Fruit fly (Drosophila melanogaster) whole organism, adult: ENCODE measurements around the gene CG7530.

Experiments used
- CG11617 ChIP-seq: fragments of 200-800 bp; sonication (Bioruptor generic); optimal IDR thresholded peaks from 2 replicates; lab custom pipeline; 2017; ENCODE audit warnings: mild to moderate bottlenecking, missing biosample characterization, missing genetic modification reagents, missing genetic modification characterization
- CG12768 ChIP-seq: fragments of 200-800 bp; sonication (Bioruptor generic); optimal IDR thresholded peaks from 2 replicates; lab custom pipeline; 2017; ENCODE audit warnings: missing biosample characterization, missing genetic modification characterization, mild to moderate bottlenecking, moderate library complexity, missing genetic modification reagents
- CG14711 ChIP-seq: fragments of 200-800 bp; sonication (Bioruptor generic); optimal IDR thresholded peaks from 2 replicates; lab custom pipeline; 2018; ENCODE audit warnings: missing biosample characterization, mild to moderate bottlenecking, missing genetic modification characterization, moderate library complexity
- CG1620 ChIP-seq: fragments of 200-800 bp; sonication (Bioruptor generic); optimal IDR thresholded peaks from 2 replicates; lab custom pipeline; 2016; ENCODE audit warnings: missing biosample characterization, missing genetic modification characterization
- CG33017 ChIP-seq: fragments of 200-800 bp; sonication (Bioruptor generic); optimal IDR thresholded peaks from 2 replicates; lab custom pipeline; 2018; ENCODE audit warnings: missing biosample characterization, mild to moderate bottlenecking, missing genetic modification characterization, moderate library complexity
- CG5204 ChIP-seq: fragments of 200-800 bp; sonication (Bioruptor generic); optimal IDR thresholded peaks from 2 replicates; lab custom pipeline; 2016; ENCODE audit warnings: missing biosample characterization, missing genetic modification characterization
- CG7045 ChIP-seq: fragments of 200-800 bp; sonication (Bioruptor generic); optimal IDR thresholded peaks from 2 replicates; lab custom pipeline; 2017; ENCODE audit warnings: missing biosample characterization, mild to moderate bottlenecking, missing genetic modification characterization
- CG7101 ChIP-seq: fragments of 200-800 bp; sonication (Bioruptor generic); optimal IDR thresholded peaks from 2 replicates; lab custom pipeline; 2018; ENCODE audit warnings: missing biosample characterization, mild to moderate bottlenecking, missing genetic modification characterization, moderate library complexity
- Clk ChIP-seq: fragments of 200-800 bp; sonication (Bioruptor generic); optimal IDR thresholded peaks from 2 replicates; lab custom pipeline; 2017; ENCODE audit warnings: missing biosample characterization, missing genetic modification characterization
- Crg-1 ChIP-seq: fragments of 200-800 bp; sonication (Bioruptor generic); optimal IDR thresholded peaks from 2 replicates; lab custom pipeline; 2016; ENCODE audit warnings: missing biosample characterization, missing genetic modification characterization
- Hr96 ChIP-seq: fragments of 200-800 bp; sonication (Bioruptor generic); optimal IDR thresholded peaks from 2 replicates; lab custom pipeline; 2016; ENCODE audit warnings: missing biosample characterization, missing genetic modification characterization
- Mnt ChIP-seq: fragments of 200-800 bp; sonication (Bioruptor generic); optimal IDR thresholded peaks from 2 replicates; lab custom pipeline; 2016; ENCODE audit warnings: missing biosample characterization, mild to moderate bottlenecking, missing genetic modification characterization
- bab1 ChIP-seq: fragments of 200-800 bp; sonication (Bioruptor generic); optimal IDR thresholded peaks from 3 replicates; lab custom pipeline; 2019; ENCODE audit warnings: missing biosample characterization, mild to moderate bottlenecking, missing genetic modification characterization, moderate library complexity
- cic ChIP-seq: fragments of 200-800 bp; sonication (Bioruptor generic); optimal IDR thresholded peaks from 2 replicates; lab custom pipeline; 2017; ENCODE audit warnings: missing biosample characterization, mild to moderate bottlenecking, missing genetic modification characterization, moderate library complexity
- cnc ChIP-seq, 2 experiments: fragments of >200 bp; optimal IDR thresholded peaks; 2 replicates each; lab custom pipeline; 2017
- kay ChIP-seq: fragments of 200-800 bp; sonication (Bioruptor generic); peaks from one replicate; lab custom pipeline; 2016; ENCODE audit warnings: missing biosample characterization, missing genetic modification characterization, borderline replicate concordance
- ovo ChIP-seq: fragments of 200-800 bp; sonication (Bioruptor generic); optimal IDR thresholded peaks from 2 replicates; lab custom pipeline; 2016; ENCODE audit warnings: missing biosample characterization, missing genetic modification characterization
- pad ChIP-seq: fragments of 200-800 bp; sonication (Bioruptor generic); optimal IDR thresholded peaks from 3 replicates; lab custom pipeline; 2017; ENCODE audit warnings: missing biosample characterization, missing genetic modification characterization, mild to moderate bottlenecking, moderate library complexity, missing genetic modification reagents
- tj ChIP-seq: fragments of 200-800 bp; sonication (Bioruptor generic); optimal IDR thresholded peaks from 3 replicates; lab custom pipeline; 2017; ENCODE audit warnings: missing biosample characterization, mild to moderate bottlenecking, missing genetic modification characterization, moderate library complexity
- toe ChIP-seq: fragments of 200-800 bp; sonication (Bioruptor generic); optimal IDR thresholded peaks from 2 replicates; lab custom pipeline; 2016; ENCODE audit warnings: missing biosample characterization, missing genetic modification characterization

The CG7530 gene

dm6 chr3R:14731061-14731780 lies at the start of gene CG7530:
TSS of gene CG7530 (minus strand) at chr3R:14731509.
- TF ChIP-seq kay (GFP tag; lab: Kevin White, UChicago) (peak; percentile 85), pad (no peak), CG12768 (GFP tag; lab: Kevin White, UChicago) (peak; percentile 3), toe (peak; percentile 1), Crg-1 (GFP tag; lab: Kevin White, UChicago) (no peak), CG1620 (GFP tag; lab: Kevin White, UChicago) (no peak), cic (GFP tag; lab: Kevin White, UChicago) (peak; percentile 66), Clk (GFP tag; lab: Kevin White, UChicago) (no peak), Mnt (GFP tag; lab: Kevin White, UChicago) (peak; percentile 61), Hr96 (GFP tag; lab: Kevin White, UChicago) (peak; percentile 40), CG7101 (no peak), CG11617 (GFP tag; lab: Kevin White, UChicago) (no peak), bab1 (GFP tag; lab: Kevin White, UChicago) (peak; percentile 53), CG5204 (GFP tag; lab: Kevin White, UChicago) (no peak), CG14711 (tag; lab: Kevin White, UChicago) (no peak), tj (peak; percentile 90), ovo (GFP tag; lab: Kevin White, UChicago) (no peak), CG33017 (tag; lab: Kevin White, UChicago) (peak; percentile 10), cnc (optimal IDR thresholded peaks at IDR 0.05; lab: Kevin White, UChicago) (no peak), CG7045 (GFP tag; lab: Kevin White, UChicago) (peak; percentile 13)

dm6 chr3R:14780747-14781146 lies 49.4 kb upstream of the CG7530 start:
- TF ChIP-seq CG12768 (GFP tag; lab: Kevin White, UChicago) (peak; percentile 26), cic (GFP tag; lab: Kevin White, UChicago) (peak; percentile 38), kay (GFP tag; lab: Kevin White, UChicago) (peak; percentile 91), CG14711 (tag; lab: Kevin White, UChicago) (no peak)

dm6 chr3R:14779733-14780278 lies 48.5 kb upstream of the CG7530 start:
- TF ChIP-seq CG11617 (GFP tag; lab: Kevin White, UChicago) (no peak), tj (no peak), kay (GFP tag; lab: Kevin White, UChicago) (peak; percentile 90), CG5204 (GFP tag; lab: Kevin White, UChicago) (no peak), CG33017 (tag; lab: Kevin White, UChicago) (peak; percentile 43), Mnt (GFP tag; lab: Kevin White, UChicago) (no peak), ovo (GFP tag; lab: Kevin White, UChicago) (no peak), bab1 (GFP tag; lab: Kevin White, UChicago) (no peak), toe (peak; percentile 21), CG7045 (GFP tag; lab: Kevin White, UChicago) (no peak), CG12768 (GFP tag; lab: Kevin White, UChicago) (peak; percentile 8), cic (GFP tag; lab: Kevin White, UChicago) (no peak)

- TF ChIP-seq CG5204 (GFP tag; lab: Kevin White, UChicago) (peak; percentile 37), CG1620 (GFP tag; lab: Kevin White, UChicago) (no peak)
Measured at dm6 chr3R:14775395-14775794, 44.1 kb upstream of the CG7530 start.

- TF ChIP-seq CG11617 (GFP tag; lab: Kevin White, UChicago) (no peak), cnc (optimal IDR thresholded peaks at IDR 0.05; lab: Kevin White, UChicago) (no peak), Crg-1 (GFP tag; lab: Kevin White, UChicago) (no peak), kay (GFP tag; lab: Kevin White, UChicago) (no peak), CG7045 (GFP tag; lab: Kevin White, UChicago) (no peak)
Measured at dm6 chr3R:14766439-14767025, 35.2 kb upstream of the CG7530 start.

dm6 chr3R:14765364-14765993 lies 34.2 kb upstream of the CG7530 start:
- no peak for TF ChIP-seq CG33017 (tag; lab: Kevin White, UChicago)
- no peak for TF ChIP-seq Crg-1 (GFP tag; lab: Kevin White, UChicago)
- TF ChIP-seq CG7045 (GFP tag; lab: Kevin White, UChicago), result no peak
- TF ChIP-seq tj, result no peak
- TF ChIP-seq CG14711 (tag; lab: Kevin White, UChicago), result no peak
- no peak for TF ChIP-seq CG12768 (GFP tag; lab: Kevin White, UChicago)
- no peak for TF ChIP-seq bab1 (GFP tag; lab: Kevin White, UChicago)
- TF ChIP-seq Clk (GFP tag; lab: Kevin White, UChicago), result no peak
- no peak for TF ChIP-seq CG1620 (GFP tag; lab: Kevin White, UChicago)
- TF ChIP-seq toe, result no peak
- TF ChIP-seq pad, result no peak
- no peak for TF ChIP-seq CG11617 (GFP tag; lab: Kevin White, UChicago)
